Fruit fly (Drosophila melanogaster) whole organism, embryonic: ENCODE results near the gene SPR.

Source experiments
- Adf1 ChIP-seq: fragments of 200-800 bp; sonication (Bioruptor generic); IDR thresholded peaks from 2 replicates; pipeline ENCODE4 v1.3.6; 2022; ENCODE audit warnings: missing biosample characterization, missing genetic modification characterization
- B-H2 ChIP-seq: fragments of 200-800 bp; sonication (Bioruptor generic); optimal IDR thresholded peaks from 2 replicates; lab custom pipeline; 2018; ENCODE audit warnings: missing biosample characterization, mild to moderate bottlenecking, missing genetic modification characterization
- BEAF-32 ChIP-seq: fragments of 200-800 bp; sonication (Bioruptor generic); optimal IDR thresholded peaks from 3 replicates; lab custom pipeline; 2017; ENCODE audit warnings: missing biosample characterization, missing genetic modification characterization, mild to moderate bottlenecking, moderate library complexity, missing genetic modification reagents
- CG10267 ChIP-seq: fragments of 200-800 bp; sonication (Bioruptor generic); optimal IDR thresholded peaks from 2 replicates; lab custom pipeline; 2018; ENCODE audit warnings: missing biosample characterization, mild to moderate bottlenecking, missing genetic modification characterization, moderate library complexity
- CG10366 ChIP-seq: fragments of 200-800 bp; sonication (Bioruptor generic); IDR thresholded peaks from 2 replicates; pipeline ENCODE4 v1.3.6; 2022; ENCODE audit warnings: missing biosample characterization, missing genetic modification characterization
- CG10543 ChIP-seq: fragments of 200-800 bp; sonication (Bioruptor generic); optimal IDR thresholded peaks from 3 replicates; lab custom pipeline; 2017; ENCODE audit warnings: missing biosample characterization, mild to moderate bottlenecking, missing genetic modification characterization, moderate library complexity
- CG11247 ChIP-seq: fragments of 200-800 bp; sonication (Bioruptor generic); IDR thresholded peaks from 2 replicates; pipeline ENCODE4 v1.3.6; 2022; ENCODE audit warnings: missing biosample characterization, missing genetic modification characterization
- CG11504 ChIP-seq: fragments of 200-800 bp; sonication (Bioruptor generic); optimal IDR thresholded peaks from 3 replicates; lab custom pipeline; 2019; ENCODE audit warnings: missing biosample characterization, mild to moderate bottlenecking, missing genetic modification characterization, moderate library complexity
- CG13775 ChIP-seq: fragments of 200-800 bp; sonication (Bioruptor generic); optimal IDR thresholded peaks from 3 replicates; lab custom pipeline; 2017; ENCODE audit warnings: missing biosample characterization, mild to moderate bottlenecking, missing genetic modification characterization
- CG15514 ChIP-seq: fragments of 200-800 bp; sonication (Bioruptor generic); optimal IDR thresholded peaks from 3 replicates; lab custom pipeline; 2017; ENCODE audit warnings: missing biosample characterization, missing genetic modification characterization, mild to moderate bottlenecking, moderate library complexity, missing genetic modification reagents
- CG15696 ChIP-seq: fragments of 200-800 bp; sonication (Bioruptor generic); optimal IDR thresholded peaks from 2 replicates; lab custom pipeline; 2019; ENCODE audit warnings: missing biosample characterization, mild to moderate bottlenecking, missing genetic modification characterization, moderate library complexity
- CG33213 ChIP-seq: fragments of 200-800 bp; sonication (Bioruptor generic); optimal IDR thresholded peaks from 3 replicates; lab custom pipeline; 2016; ENCODE audit warnings: missing biosample characterization, missing genetic modification characterization
- CG34376 ChIP-seq: fragments of 200-800 bp; sonication (Bioruptor generic); optimal IDR thresholded peaks from 2 replicates; lab custom pipeline; 2018; ENCODE audit warnings: missing biosample characterization, mild to moderate bottlenecking, missing genetic modification characterization
- CG4328 ChIP-seq: fragments of 200-800 bp; sonication (Bioruptor generic); optimal IDR thresholded peaks from 3 replicates; lab custom pipeline; 2017; ENCODE audit warnings: missing biosample characterization, missing genetic modification reagents, missing genetic modification characterization
- CG4707 ChIP-seq: fragments of 200-800 bp; sonication (Bioruptor generic); optimal IDR thresholded peaks from 2 replicates; lab custom pipeline; 2018; ENCODE audit warnings: missing biosample characterization, mild to moderate bottlenecking, missing genetic modification characterization, moderate library complexity
- CG6272 ChIP-seq: fragments of 200-800 bp; sonication (Bioruptor generic); IDR thresholded peaks from 2 replicates; pipeline ENCODE4 v1.3.6; 2022; ENCODE audit warnings: missing biosample characterization, missing genetic modification characterization
- CG6791 ChIP-seq: fragments of 200-800 bp; sonication (Bioruptor generic); IDR thresholded peaks from 3 replicates; pipeline ENCODE4 v1.3.6; 2022; ENCODE audit warnings: missing biosample characterization, missing genetic modification characterization; ENCODE audit not compliant: partially characterized antibody
- CG8290 ChIP-seq, 3 experiments: fragments of 200-800 bp; sonication (Bioruptor generic); optimal IDR thresholded peaks; 2 replicates each; lab custom pipeline; 2016 to 2019; ENCODE audit warnings: missing biosample characterization in 3 of 3, missing genetic modification characterization in 3 of 3, mild to moderate bottlenecking in 2 of 3, moderate library complexity in 1 of 3
- CG9609 ChIP-seq: fragments of 200-800 bp; sonication (Bioruptor generic); optimal IDR thresholded peaks from 3 replicates; lab custom pipeline; 2016; ENCODE audit warnings: missing biosample characterization, missing genetic modification characterization
- CG9727 ChIP-seq: fragments of 200-800 bp; sonication (Bioruptor generic); optimal IDR thresholded peaks from 3 replicates; lab custom pipeline; 2017; ENCODE audit warnings: missing biosample characterization, mild to moderate bottlenecking, missing genetic modification characterization
- CG9817 ChIP-seq: fragments of 200-800 bp; sonication (Bioruptor generic); optimal IDR thresholded peaks from 2 replicates; lab custom pipeline; 2018; ENCODE audit warnings: missing biosample characterization, mild to moderate bottlenecking, missing genetic modification characterization, moderate library complexity
- Dbx ChIP-seq: fragments of 200-800 bp; sonication (Bioruptor generic); IDR thresholded peaks from 3 replicates; pipeline ENCODE4 v1.3.6; 2022; ENCODE audit warnings: missing biosample characterization, missing genetic modification characterization
- Dref ChIP-seq: fragments of 200-800 bp; sonication (Bioruptor generic); IDR thresholded peaks from 2 replicates; pipeline ENCODE4 v1.3.6; 2022; ENCODE audit warnings: missing biosample characterization, missing genetic modification characterization
- E2f1 ChIP-seq: fragments of 200-800 bp; sonication (Bioruptor generic); IDR thresholded peaks from 2 replicates; pipeline ENCODE4 v1.3.6; 2022; ENCODE audit warnings: missing biosample characterization, missing genetic modification characterization
- Ets65A ChIP-seq: fragments of 200-800 bp; sonication (Bioruptor generic); peaks from one replicate; lab custom pipeline; 2016; ENCODE audit warnings: missing biosample characterization, missing genetic modification characterization
- Fer1 ChIP-seq: fragments of 200-800 bp; sonication (Bioruptor generic); optimal IDR thresholded peaks from 2 replicates; lab custom pipeline; 2017; ENCODE audit warnings: missing biosample characterization, mild to moderate bottlenecking, missing genetic modification characterization
- Fer3 ChIP-seq: fragments of 200-800 bp; sonication (Bioruptor generic); optimal IDR thresholded peaks from 2 replicates; lab custom pipeline; 2018; ENCODE audit warnings: missing biosample characterization, mild to moderate bottlenecking, missing genetic modification characterization, moderate library complexity
- Gug ChIP-seq: fragments of 200-800 bp; sonication (Bioruptor generic); IDR thresholded peaks from 4 replicates; pipeline ENCODE4 v1.3.6; 2022; ENCODE audit warnings: missing biosample characterization, missing genetic modification characterization
- HLH54F ChIP-seq: fragments of 200-800 bp; sonication (Bioruptor generic); optimal IDR thresholded peaks from 3 replicates; lab custom pipeline; 2016; ENCODE audit warnings: missing biosample characterization, missing genetic modification characterization
- Hmr ChIP-seq: fragments of 200-800 bp; sonication (Bioruptor generic); optimal IDR thresholded peaks from 3 replicates; lab custom pipeline; 2017; ENCODE audit warnings: mild to moderate bottlenecking, missing biosample characterization, missing genetic modification reagents, missing genetic modification characterization
- Hsf ChIP-seq: fragments of 200-800 bp; sonication (Bioruptor generic); optimal IDR thresholded peaks from 3 replicates; lab custom pipeline; 2016; ENCODE audit warnings: missing biosample characterization, missing genetic modification characterization
- MBD-R2 ChIP-seq: fragments of 200-800 bp; sonication (Bioruptor generic); IDR thresholded peaks from 2 replicates; pipeline ENCODE4 v1.3.6; 2022; ENCODE audit warnings: missing biosample characterization, missing genetic modification characterization
- NfI ChIP-seq: fragments of 200-800 bp; sonication (Bioruptor generic); optimal IDR thresholded peaks from 3 replicates; lab custom pipeline; 2018; ENCODE audit warnings: missing biosample characterization, mild to moderate bottlenecking, missing genetic modification characterization, moderate library complexity
- Scr ChIP-seq: fragments of 200-800 bp; sonication (Bioruptor generic); IDR thresholded peaks from 2 replicates; pipeline ENCODE4 v1.3.6; 2022; ENCODE audit warnings: missing biosample characterization, missing genetic modification characterization; ENCODE audit not compliant: partially characterized antibody
- Sry-β ChIP-seq: fragments of 200-800 bp; sonication (Bioruptor generic); optimal IDR thresholded peaks from 2 replicates; lab custom pipeline; 2018; ENCODE audit warnings: missing biosample characterization, mild to moderate bottlenecking, missing genetic modification characterization, moderate library complexity
- Stat92E ChIP-seq, 3 experiments: fragments of >200 bp in 2 of 3; fragments of 200-800 bp in 1 of 3; sonication (Bioruptor generic) in 1 of 3; optimal IDR thresholded peaks; 2 replicates each; lab custom pipeline; 2017 to 2019; ENCODE audit warnings: missing biosample characterization in 3 of 3, missing genetic modification characterization in 3 of 3, mild to moderate bottlenecking in 1 of 3, moderate library complexity in 1 of 3
- Xbp1 ChIP-seq: fragments of 200-800 bp; sonication (Bioruptor generic); optimal IDR thresholded peaks from 3 replicates; lab custom pipeline; 2016; ENCODE audit warnings: missing biosample characterization, mild to moderate bottlenecking, missing genetic modification characterization
- caup ChIP-seq: fragments of 200-800 bp; sonication (Bioruptor generic); optimal IDR thresholded peaks from 3 replicates; lab custom pipeline; 2017; ENCODE audit warnings: missing biosample characterization, mild to moderate bottlenecking, missing genetic modification characterization, moderate library complexity; ENCODE audit not compliant: severe bottlenecking
- grau ChIP-seq: fragments of 200-800 bp; optimal IDR thresholded peaks from 3 replicates; lab custom pipeline; 2019; ENCODE audit warnings: missing biosample characterization, mild to moderate bottlenecking, missing genetic modification characterization, moderate library complexity
- gsb ChIP-seq: fragments of 200-800 bp; sonication (Bioruptor generic); IDR thresholded peaks from 2 replicates; pipeline ENCODE4 v1.3.6; 2022; ENCODE audit warnings: missing biosample characterization, missing genetic modification characterization
- mirr ChIP-seq: fragments of 200-800 bp; sonication (Bioruptor generic); optimal IDR thresholded peaks from 3 replicates; lab custom pipeline; 2018; ENCODE audit warnings: missing biosample characterization, mild to moderate bottlenecking, missing genetic modification characterization
- nmo ChIP-seq: fragments of 200-800 bp; sonication (Bioruptor generic); optimal IDR thresholded peaks from 2 replicates; lab custom pipeline; 2018; ENCODE audit warnings: missing biosample characterization, mild to moderate bottlenecking, missing genetic modification characterization, moderate library complexity
- phol ChIP-seq: fragments of 200-800 bp; sonication (Bioruptor generic); optimal IDR thresholded peaks from 3 replicates; lab custom pipeline; 2018; ENCODE audit warnings: missing biosample characterization, mild to moderate bottlenecking, missing genetic modification characterization, moderate library complexity
- schlank ChIP-seq: fragments of 200-800 bp; sonication (Bioruptor generic); optimal IDR thresholded peaks from 2 replicates; lab custom pipeline; 2018; ENCODE audit warnings: missing biosample characterization, mild to moderate bottlenecking, missing genetic modification characterization
- sna ChIP-seq: fragments of 200-800 bp; sonication (Bioruptor generic); IDR thresholded peaks from 2 replicates; pipeline ENCODE4 v1.3.6; 2022; ENCODE audit warnings: missing biosample characterization, missing genetic modification characterization; ENCODE audit not compliant: partially characterized antibody
- sr ChIP-seq: fragments of 200-800 bp; sonication (Bioruptor generic); IDR thresholded peaks from 3 replicates; pipeline ENCODE4 v1.3.6; 2022; ENCODE audit warnings: missing biosample characterization, missing genetic modification characterization
- stwl ChIP-seq: fragments of 200-800 bp; sonication (Bioruptor generic); optimal IDR thresholded peaks from 3 replicates; lab custom pipeline; 2018; ENCODE audit warnings: missing biosample characterization, mild to moderate bottlenecking, missing genetic modification characterization, moderate library complexity
- trh ChIP-seq: fragments of 200-800 bp; sonication (Bioruptor generic); optimal IDR thresholded peaks from 2 replicates; lab custom pipeline; 2016; ENCODE audit warnings: missing biosample characterization, missing genetic modification characterization
- unc-4 ChIP-seq: fragments of 200-800 bp; sonication (Bioruptor generic); IDR thresholded peaks from 2 replicates; pipeline ENCODE4 v1.3.6; 2022; ENCODE audit warnings: missing biosample characterization, missing genetic modification characterization; ENCODE audit not compliant: partially characterized antibody

The SPR gene

DNA sequence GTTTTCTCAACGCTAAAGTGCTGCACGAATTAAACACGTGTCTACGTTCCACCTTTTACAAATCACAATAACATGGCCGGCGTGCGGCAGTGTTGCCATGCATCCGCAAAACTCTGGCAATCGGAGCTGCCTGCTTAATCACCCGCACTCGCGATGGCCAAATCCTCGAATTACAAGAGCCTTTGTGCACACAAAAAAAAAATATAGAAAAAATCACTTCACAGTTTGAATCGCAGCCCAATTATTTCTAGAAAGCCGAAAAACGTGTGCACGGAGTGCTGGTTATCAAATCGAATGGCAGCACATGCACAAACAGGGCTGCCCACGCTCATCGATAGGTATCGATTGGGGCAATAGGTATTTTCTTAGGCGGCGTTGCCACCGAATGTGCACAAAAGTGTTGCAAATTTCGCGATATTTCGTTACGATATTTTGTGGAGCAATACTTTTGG is 25.9 kb upstream of the SPR start, which contains the start of gene spoon (continued):
- TF ChIP-seq E2f1 (GFP tag; lab: Robert Waterston, UW) (no peak), gsb (GFP tag; lab: Robert Waterston, UW) (no peak), Scr (GFP tag; lab: Robert Waterston, UW) (peak; percentile 93), sna (peak; percentile 82), HLH54F (GFP tag; lab: Kevin White, UChicago) (peak; percentile 43), CG10543 (GFP tag; lab: Kevin White, UChicago) (peak; percentile 31), NfI (GFP tag; lab: Kevin White, UChicago) (peak; percentile 43), Sry-β (GFP tag; lab: Kevin White, UChicago) (no peak), CG15696 (tag; lab: Kevin White, UChicago) (no peak), CG11247 (peak; percentile 55), Dbx (GFP tag; lab: Robert Waterston, UW) (peak; percentile 62), BEAF-32 (peak; percentile 96), CG4707 (no peak), Dref (GFP tag; lab: Robert Waterston, UW) (peak; percentile 81), phol (peak; percentile 85), nmo (peak; percentile 16), stwl (tag; lab: Kevin White, UChicago) (peak; percentile 46), Hmr (GFP tag; lab: Kevin White, UChicago) (peak; percentile 39), B-H2 (GFP tag; lab: Kevin White, UChicago) (no peak), CG9727 (GFP tag; lab: Kevin White, UChicago) (no peak), Fer1 (GFP tag; lab: Kevin White, UChicago) (peak; percentile 20), CG6272 (peak; percentile 57; the same call in 1 of the 2 replicates), unc-4 (GFP tag; lab: Robert Waterston, UW) (peak; percentile 90), CG34376 (GFP tag; lab: Kevin White, UChicago) (peak; percentile 26), Xbp1 (GFP tag; lab: Kevin White, UChicago) (peak; percentile 26), CG11504 (no peak), CG33213 (GFP tag; lab: Kevin White, UChicago) (peak; percentile 50), caup (GFP tag; lab: Kevin White, UChicago) (no peak), trh (GFP tag; lab: Kevin White, UChicago) (no peak), Stat92E (GFP tag; optimal IDR thresholded peaks at IDR 0.05; lab: Kevin White, UChicago) (no peak), Adf1 (GFP tag; lab: Robert Waterston, UW) (peak; percentile 22; the same call in 1 of the 2 replicates), Gug (GFP tag; lab: Robert Waterston, UW) (peak; percentile 57; the same call in 1 of the 4 replicates), CG6791 (GFP tag; lab: Robert Waterston, UW) (peak; percentile 96), CG10267 (tag; lab: Kevin White, UChicago) (peak; percentile 48), mirr (GFP tag; lab: Kevin White, UChicago) (no peak), Hsf (peak; percentile 31), sr (GFP tag; lab: Robert Waterston, UW) (peak; percentile 41; the same call in 1 of the 3 replicates), CG8290 (GFP tag; optimal IDR thresholded peaks at IDR 0.05; lab: Kevin White, UChicago) (no peak), CG8290 (tag; optimal IDR thresholded peaks at IDR 0.05; lab: Kevin White, UChicago) (peak in 1 of 2 experiments; percentile 66), CG9609 (peak; percentile 47), CG13775 (GFP tag; lab: Kevin White, UChicago) (peak; percentile 26), schlank (tag; lab: Kevin White, UChicago) (no peak), CG10366 (GFP tag; lab: Robert Waterston, UW) (no peak; the same call in 1 of the 2 replicates), Ets65A (GFP tag; lab: Kevin White, UChicago) (peak; percentile 93), CG9817 (peak; percentile 16), grau (tag; lab: Kevin White, UChicago) (no peak), Fer3 (no peak), CG15514 (GFP tag; lab: Kevin White, UChicago) (peak; percentile 67), CG4328 (GFP tag; lab: Kevin White, UChicago) (no peak), MBD-R2 (peak; percentile 42)
